Fruit fly (Drosophila melanogaster) whole organism, prepupa: Measurements from ENCODE around the gene CG43638.

Experiments used
- Blimp-1 ChIP-seq: fragments of 200-800 bp; sonication (Bioruptor generic); optimal IDR thresholded peaks from 3 replicates; lab custom pipeline; 2017; ENCODE audit warnings: missing biosample characterization, missing genetic modification characterization, mild to moderate bottlenecking, moderate library complexity, missing genetic modification reagents
- CG10631 ChIP-seq: fragments of 200-800 bp; sonication (Bioruptor generic); optimal IDR thresholded peaks from 2 replicates; lab custom pipeline; 2016; ENCODE audit warnings: missing biosample characterization, missing genetic modification characterization
- CG11294 ChIP-seq: fragments of 200-800 bp; sonication (Bioruptor generic); IDR thresholded peaks from 2 replicates; pipeline ENCODE4 v1.3.6; 2022; ENCODE audit warnings: missing biosample characterization, missing genetic modification characterization
- CG11762 ChIP-seq: fragments of 200-800 bp; sonication (Bioruptor generic); optimal IDR thresholded peaks from 3 replicates; lab custom pipeline; 2016; ENCODE audit warnings: missing biosample characterization, missing genetic modification characterization; ENCODE audit not compliant: insufficient read depth
- CG11902 ChIP-seq: fragments of 200-800 bp; sonication (Bioruptor generic); optimal IDR thresholded peaks from 3 replicates; lab custom pipeline; 2016; ENCODE audit warnings: missing biosample characterization, missing genetic modification characterization
- CG15336 ChIP-seq: fragments of 200-800 bp; sonication (Bioruptor generic); IDR thresholded peaks from 2 replicates; pipeline ENCODE4 v1.3.6; 2022; ENCODE audit warnings: missing biosample characterization, missing genetic modification characterization
- CG3032 ChIP-seq: fragments of 200-800 bp; optimal IDR thresholded peaks from 2 replicates; lab custom pipeline; 2019; ENCODE audit warnings: missing biosample characterization, mild to moderate bottlenecking, missing genetic modification characterization, moderate library complexity
- CG31627 ChIP-seq: fragments of 200-800 bp; sonication (Bioruptor generic); optimal IDR thresholded peaks from 3 replicates; lab custom pipeline; 2016; ENCODE audit warnings: missing biosample characterization, missing genetic modification characterization
- CG32006 ChIP-seq: fragments of 200-800 bp; sonication (Bioruptor generic); optimal IDR thresholded peaks from 3 replicates; lab custom pipeline; 2017; ENCODE audit warnings: missing biosample characterization, mild to moderate bottlenecking, missing genetic modification characterization
- CG34406 ChIP-seq: fragments of 200-800 bp; sonication (Bioruptor generic); optimal IDR thresholded peaks from 3 replicates; lab custom pipeline; 2016; ENCODE audit warnings: missing biosample characterization, missing genetic modification characterization
- CG3919 ChIP-seq: fragments of 200-800 bp; sonication (Bioruptor generic); optimal IDR thresholded peaks from 3 replicates; lab custom pipeline; 2016; ENCODE audit warnings: missing biosample characterization, missing genetic modification characterization
- CG4318 ChIP-seq: fragments of 200-800 bp; sonication (Bioruptor generic); optimal IDR thresholded peaks from 3 replicates; lab custom pipeline; 2017; ENCODE audit warnings: missing biosample characterization, mild to moderate bottlenecking, missing genetic modification characterization
- CG6163 ChIP-seq: fragments of 200-800 bp; sonication (Bioruptor generic); IDR thresholded peaks from 3 replicates; pipeline ENCODE4 v1.3.6; 2022; ENCODE audit warnings: missing biosample characterization, missing genetic modification characterization
- CG6276 ChIP-seq: fragments of 200-800 bp; sonication (Bioruptor generic); optimal IDR thresholded peaks from 2 replicates; lab custom pipeline; 2017; ENCODE audit warnings: missing biosample characterization, mild to moderate bottlenecking, missing genetic modification characterization
- CG6792 ChIP-seq: fragments of 200-800 bp; sonication (Bioruptor generic); optimal IDR thresholded peaks from 3 replicates; lab custom pipeline; 2016; ENCODE audit warnings: missing biosample characterization, missing genetic modification characterization
- CG6808 ChIP-seq: fragments of 200-800 bp; sonication (Bioruptor generic); optimal IDR thresholded peaks from 3 replicates; lab custom pipeline; 2017; ENCODE audit warnings: missing biosample characterization, missing genetic modification characterization, mild to moderate bottlenecking, moderate library complexity, missing genetic modification reagents
- CG6854 ChIP-seq: fragments of 200-800 bp; sonication (Bioruptor generic); optimal IDR thresholded peaks from 2 replicates; lab custom pipeline; 2017; ENCODE audit warnings: missing biosample characterization, mild to moderate bottlenecking, missing genetic modification characterization
- CG7368 ChIP-seq: fragments of 200-800 bp; sonication (Bioruptor generic); optimal IDR thresholded peaks from 3 replicates; lab custom pipeline; 2016; ENCODE audit warnings: missing biosample characterization, missing genetic modification characterization
- CG8119 ChIP-seq: fragments of 200-800 bp; sonication (Bioruptor generic); IDR thresholded peaks from 3 replicates; pipeline ENCODE4 v1.3.6; 2022; ENCODE audit warnings: missing biosample characterization, missing genetic modification characterization
- CG8319 ChIP-seq: fragments of 200-800 bp; sonication (Bioruptor generic); optimal IDR thresholded peaks from 3 replicates; lab custom pipeline; 2016; ENCODE audit warnings: missing biosample characterization, missing genetic modification characterization
- CG8632 ChIP-seq: fragments of 200-800 bp; sonication (Bioruptor generic); optimal IDR thresholded peaks from 3 replicates; lab custom pipeline; 2016; ENCODE audit warnings: missing biosample characterization, missing genetic modification characterization
- CG9139 ChIP-seq: fragments of 200-800 bp; sonication (Bioruptor generic); optimal IDR thresholded peaks from 3 replicates; lab custom pipeline; 2017; ENCODE audit warnings: missing biosample characterization, mild to moderate bottlenecking, missing genetic modification characterization
- Eip75B ChIP-seq: fragments of 200-800 bp; sonication (Bioruptor generic); optimal IDR thresholded peaks from 3 replicates; lab custom pipeline; 2016; ENCODE audit warnings: missing biosample characterization, missing genetic modification characterization
- Eip78C ChIP-seq: fragments of 200-800 bp; sonication (Bioruptor generic); peaks from one replicate; lab custom pipeline; 2016; ENCODE audit warnings: missing biosample characterization, missing genetic modification characterization
- Ets96B ChIP-seq: fragments of 200-800 bp; optimal IDR thresholded peaks from 2 replicates; lab custom pipeline; 2019; ENCODE audit warnings: missing biosample characterization, mild to moderate bottlenecking, missing genetic modification characterization, moderate library complexity
- Gug ChIP-seq: fragments of 200-800 bp; sonication (Bioruptor generic); IDR thresholded peaks from 2 replicates; pipeline ENCODE4 v1.3.6; 2022; ENCODE audit warnings: missing biosample characterization, missing genetic modification characterization
- Hr38 ChIP-seq: sonication (Bioruptor generic); optimal IDR thresholded peaks from 2 replicates; lab custom pipeline; 2016; ENCODE audit warnings: missing biosample characterization, missing genetic modification characterization
- Hr39 ChIP-seq: fragments of 200-800 bp; sonication (Bioruptor generic); optimal IDR thresholded peaks from 2 replicates; lab custom pipeline; 2016; ENCODE audit warnings: missing biosample characterization, missing genetic modification characterization
- Hr4 ChIP-seq: fragments of 200-800 bp; sonication (Bioruptor generic); optimal IDR thresholded peaks from 3 replicates; lab custom pipeline; 2016; ENCODE audit warnings: missing biosample characterization, missing genetic modification characterization
- Lpt ChIP-seq: fragments of 200-800 bp; sonication (Bioruptor generic); optimal IDR thresholded peaks from 3 replicates; lab custom pipeline; 2016; ENCODE audit warnings: missing biosample characterization, missing genetic modification characterization
- OdsH ChIP-seq: fragments of 200-800 bp; sonication (Bioruptor generic); optimal IDR thresholded peaks from 3 replicates; lab custom pipeline; 2016; ENCODE audit warnings: missing biosample characterization, missing genetic modification characterization
- Smox ChIP-seq: fragments of 200-800 bp; sonication (Bioruptor generic); optimal IDR thresholded peaks from 3 replicates; lab custom pipeline; 2016; ENCODE audit warnings: missing biosample characterization, missing genetic modification characterization
- Sox102F ChIP-seq: fragments of 200-800 bp; sonication (Bioruptor generic); optimal IDR thresholded peaks from 2 replicates; lab custom pipeline; 2016; ENCODE audit warnings: missing biosample characterization, mild to moderate bottlenecking, missing genetic modification characterization
- Sox14 ChIP-seq: fragments of 200-800 bp; sonication (Bioruptor generic); optimal IDR thresholded peaks from 3 replicates; lab custom pipeline; 2016; ENCODE audit warnings: missing biosample characterization, missing genetic modification characterization
- Sox15 ChIP-seq: fragments of 200-800 bp; sonication (Bioruptor generic); optimal IDR thresholded peaks from 3 replicates; lab custom pipeline; 2016; ENCODE audit warnings: missing biosample characterization, missing genetic modification characterization
- achi ChIP-seq: fragments of 200-800 bp; sonication (Bioruptor generic); optimal IDR thresholded peaks from 3 replicates; lab custom pipeline; 2016; ENCODE audit warnings: missing biosample characterization, missing genetic modification characterization
- acj6 ChIP-seq: fragments of 200-800 bp; sonication (Bioruptor generic); optimal IDR thresholded peaks from 3 replicates; lab custom pipeline; 2016; ENCODE audit warnings: missing biosample characterization, missing genetic modification characterization
- dsx ChIP-seq: fragments of 200-800 bp; optimal IDR thresholded peaks from 3 replicates; lab custom pipeline; 2019; ENCODE audit warnings: missing biosample characterization, mild to moderate bottlenecking, missing genetic modification characterization, moderate library complexity; ENCODE audit not compliant: poor library complexity, severe bottlenecking
- eg ChIP-seq: fragments of 200-800 bp; sonication (Bioruptor generic); IDR thresholded peaks from 3 replicates; pipeline ENCODE4 v1.3.6; 2022; ENCODE audit warnings: missing biosample characterization, missing genetic modification characterization
- fd59A ChIP-seq: fragments of 200-800 bp; sonication (Bioruptor generic); optimal IDR thresholded peaks from 2 replicates; lab custom pipeline; 2017; ENCODE audit warnings: missing biosample characterization, mild to moderate bottlenecking, missing genetic modification characterization, missing genetic modification reagents
- fd85E ChIP-seq: fragments of 200-800 bp; sonication (Bioruptor generic); optimal IDR thresholded peaks from 3 replicates; lab custom pipeline; 2016; ENCODE audit warnings: missing biosample characterization, missing genetic modification characterization
- fkh ChIP-seq: fragments of 200-800 bp; sonication (Bioruptor generic); optimal IDR thresholded peaks from 3 replicates; lab custom pipeline; 2017; ENCODE audit warnings: missing biosample characterization, mild to moderate bottlenecking, missing genetic modification characterization, moderate library complexity
- lz ChIP-seq: fragments of 200-800 bp; sonication (Bioruptor generic); optimal IDR thresholded peaks from 3 replicates; lab custom pipeline; 2016; ENCODE audit warnings: missing biosample characterization, missing genetic modification characterization
- net ChIP-seq: fragments of 200-800 bp; sonication (Bioruptor generic); optimal IDR thresholded peaks from 3 replicates; lab custom pipeline; 2016; ENCODE audit warnings: missing biosample characterization, missing genetic modification characterization
- pdm3 ChIP-seq: fragments of 200-800 bp; sonication (Bioruptor generic); optimal IDR thresholded peaks from 3 replicates; lab custom pipeline; 2016; ENCODE audit warnings: missing biosample characterization, missing genetic modification characterization
- salr ChIP-seq, 2 experiments: fragments of 200-800 bp; sonication (Bioruptor generic); optimal IDR thresholded peaks; 3 replicates each; lab custom pipeline; 2016 to 2018; ENCODE audit warnings: missing biosample characterization in 2 of 2, missing genetic modification characterization in 2 of 2, mild to moderate bottlenecking in 1 of 2
- spab ChIP-seq: fragments of 200-800 bp; sonication (Bioruptor generic); optimal IDR thresholded peaks from 2 replicates; lab custom pipeline; 2017; ENCODE audit warnings: missing biosample characterization, mild to moderate bottlenecking, missing genetic modification characterization, missing genetic modification reagents
- ss ChIP-seq, 2 experiments: fragments of 200-800 bp; sonication (Bioruptor generic); optimal IDR thresholded peaks; 2 replicates in 1 of 2; 3 replicates in 1 of 2; lab custom pipeline; 2017 to 2018; ENCODE audit warnings: mild to moderate bottlenecking in 2 of 2, missing biosample characterization in 2 of 2, missing genetic modification characterization in 2 of 2, moderate library complexity in 1 of 2
- topi ChIP-seq: fragments of 200-800 bp; sonication (Bioruptor generic); optimal IDR thresholded peaks from 3 replicates; lab custom pipeline; 2016; ENCODE audit warnings: missing biosample characterization, missing genetic modification characterization
- vri ChIP-seq: fragments of 200-800 bp; sonication (Bioruptor generic); optimal IDR thresholded peaks from 3 replicates; lab custom pipeline; 2016; ENCODE audit warnings: missing biosample characterization, mild to moderate bottlenecking, missing genetic modification characterization

Gene CG43638

DNA sequence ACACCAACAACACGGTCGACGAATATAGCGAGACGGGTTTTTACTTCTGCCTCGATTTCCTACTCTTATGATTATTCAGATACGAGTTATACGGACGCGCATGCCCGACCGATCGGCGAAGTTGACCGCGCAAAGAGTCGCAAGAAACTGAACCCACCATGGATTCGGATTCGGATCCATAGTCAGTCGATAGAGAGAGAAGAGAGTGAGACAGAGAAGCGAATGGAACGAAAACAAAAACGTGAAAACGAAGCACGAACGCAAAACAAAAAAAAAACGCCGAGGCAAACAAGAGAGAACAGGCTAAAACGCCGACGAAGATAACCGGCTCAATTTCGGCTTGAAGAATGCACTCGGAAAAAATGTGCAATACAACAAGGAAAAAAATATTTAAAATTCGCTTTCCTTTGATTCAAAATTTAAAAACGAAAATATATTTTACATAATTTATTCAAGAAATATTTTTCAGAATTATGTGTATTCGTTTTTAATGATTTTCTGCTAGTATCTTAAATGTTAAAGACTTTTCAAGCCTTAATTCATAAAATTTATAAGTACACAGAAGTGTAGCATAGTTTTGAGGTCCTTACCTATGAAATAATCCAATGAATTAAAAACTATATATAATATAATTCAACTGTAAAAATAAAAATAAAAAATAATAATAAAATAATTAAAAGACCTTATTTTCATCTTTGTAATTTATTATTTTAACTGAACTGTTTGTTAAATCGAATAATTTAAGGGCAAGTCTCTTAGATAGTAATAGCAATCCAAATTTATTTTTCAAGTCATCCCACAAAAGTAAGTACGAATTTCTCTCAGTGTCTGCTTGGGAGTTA lies 37.5 kb downstream of the CG43638 start, which contains the start of gene Sema5c:
Gene Sema5c (minus strand): TSS at position 152 of the 842 bp plus-strand sequence.
- TF ChIP-seq achi (GFP tag; lab: Kevin White, UChicago): peak; percentile 62
- TF ChIP-seq CG9139 (GFP tag; lab: Kevin White, UChicago): peak; percentile 64
- TF ChIP-seq lz (GFP tag; lab: Kevin White, UChicago): peak; percentile 44
- TF ChIP-seq CG11294 (GFP tag; lab: Robert Waterston, UW): no peak; the same call in 1 of the 2 replicates
- peak; percentile 48 to 91 for TF ChIP-seq salr (GFP tag; optimal IDR thresholded peaks at IDR 0.05; lab: Kevin White, UChicago)
- peak; percentile 77 for TF ChIP-seq CG6276 (GFP tag; lab: Kevin White, UChicago)
- no peak for TF ChIP-seq CG11762 (GFP tag; lab: Kevin White, UChicago)
- peak; percentile 63 for TF ChIP-seq CG8119 (GFP tag; lab: Robert Waterston, UW)
- TF ChIP-seq CG8319 (GFP tag; lab: Kevin White, UChicago): peak; percentile 13
- TF ChIP-seq fd59A: peak; percentile 28
- no peak for TF ChIP-seq fd85E (GFP tag; lab: Kevin White, UChicago)
- peak; percentile 80 for TF ChIP-seq Eip78C (GFP tag; lab: Kevin White, UChicago)
- peak; percentile 25 for TF ChIP-seq Eip75B (GFP tag; lab: Kevin White, UChicago)
- TF ChIP-seq acj6 (GFP tag; lab: Kevin White, UChicago): peak; percentile 70
- peak; percentile 80 for TF ChIP-seq CG8632 (GFP tag; lab: Kevin White, UChicago)
- peak; percentile 41 for TF ChIP-seq CG31627 (GFP tag; lab: Kevin White, UChicago)
- peak; percentile 46 for TF ChIP-seq Ets96B (tag; lab: Kevin White, UChicago)
- peak; percentile 86 for TF ChIP-seq CG32006 (GFP tag; lab: Kevin White, UChicago)
- TF ChIP-seq topi (GFP tag; lab: Kevin White, UChicago): peak; percentile 42
- TF ChIP-seq CG4318 (GFP tag; lab: Kevin White, UChicago): peak; percentile 77
- peak; percentile 37 for TF ChIP-seq CG6808 (GFP tag; lab: Kevin White, UChicago)
- TF ChIP-seq CG6792 (GFP tag; lab: Kevin White, UChicago): peak; percentile 56
- TF ChIP-seq CG6854 (GFP tag; lab: Kevin White, UChicago): peak; percentile 53
- TF ChIP-seq Lpt (GFP tag; lab: Kevin White, UChicago): peak; percentile 67
- peak; percentile 75 for TF ChIP-seq CG3032 (tag; lab: Kevin White, UChicago)
- TF ChIP-seq net (GFP tag; lab: Kevin White, UChicago): peak; percentile 67
- TF ChIP-seq Smox (GFP tag; lab: Kevin White, UChicago): peak; percentile 24
- TF ChIP-seq Hr38: no peak
- peak; percentile 53 for TF ChIP-seq fkh (GFP tag; lab: Kevin White, UChicago)
- TF ChIP-seq pdm3 (GFP tag; lab: Kevin White, UChicago): peak; percentile 42
- peak; percentile 72 for TF ChIP-seq eg (GFP tag; lab: Robert Waterston, UW)
- no peak for TF ChIP-seq CG7368
- peak; percentile 53 for TF ChIP-seq OdsH (GFP tag; lab: Kevin White, UChicago)
- peak; percentile 58 to 59 for TF ChIP-seq ss (GFP tag; optimal IDR thresholded peaks at IDR 0.05; lab: Kevin White, UChicago)
- peak; percentile 46 for TF ChIP-seq CG11902 (GFP tag; lab: Kevin White, UChicago)
- TF ChIP-seq Sox102F (GFP tag; lab: Kevin White, UChicago): peak; percentile 45
- TF ChIP-seq Gug (GFP tag; lab: Robert Waterston, UW): peak; percentile 50
- TF ChIP-seq Sox15: peak; percentile 31
- peak; percentile 76 for TF ChIP-seq CG34406 (GFP tag; lab: Kevin White, UChicago)
- TF ChIP-seq Blimp-1 (GFP tag; lab: Kevin White, UChicago): peak; percentile 56
- peak; percentile 56 for TF ChIP-seq spab (GFP tag; lab: Kevin White, UChicago)
- TF ChIP-seq Sox14 (GFP tag; lab: Kevin White, UChicago): no peak
- peak; percentile 74 for TF ChIP-seq vri
- peak; percentile 52; the same call in 1 of the 2 replicates for TF ChIP-seq CG15336 (GFP tag; lab: Robert Waterston, UW)
- peak; percentile 61 for TF ChIP-seq dsx (GFP tag; lab: Kevin White, UChicago)
- peak; percentile 48 for TF ChIP-seq Hr39 (GFP tag; lab: Kevin White, UChicago)
- TF ChIP-seq CG3919 (GFP tag; lab: Kevin White, UChicago): peak; percentile 64
- TF ChIP-seq Hr4: peak; percentile 48
- TF ChIP-seq CG10631 (GFP tag; lab: Kevin White, UChicago): peak; percentile 81
- peak; percentile 84 for TF ChIP-seq CG6163 (GFP tag; lab: Robert Waterston, UW)
